Fruit fly (Drosophila melanogaster): ENCODE results near the gene tal-3A.

The tal-3A gene

dm6 chr3R:13803892-13804710 lies 8.8 kb upstream of the tal-3A start (continued):
- TF ChIP-seq CG11560 (tag; IDR thresholded peaks at IDR 0.05) (no peak), CG17829 (tag; optimal IDR thresholded peaks at IDR 0.05) (peak; percentile 41), BtbVII (GFP tag; optimal IDR thresholded peaks at IDR 0.05) (peak; percentile 43), Chrac-16 (GFP tag; optimal IDR thresholded peaks at IDR 0.05) (no peak), Hr78 (GFP tag; optimal IDR thresholded peaks at IDR 0.05) (peak in 1 of 2 experiments; percentile 51), ab (GFP tag; optimal IDR thresholded peaks at IDR 0.05) (no peak), Sox102F (GFP tag; optimal IDR thresholded peaks at IDR 0.05) (peak; percentile 25), CG42726 (GFP tag; IDR thresholded peaks at IDR 0.05; ENCODE audit: partially characterized antibody) (peak; percentile 37; the same call in 1 of the 2 replicates), CG12659 (GFP tag; optimal IDR thresholded peaks at IDR 0.05) (peak; percentile 22), Taf1 (GFP tag; IDR thresholded peaks at IDR 0.05) (no peak), PHDP (tag; optimal IDR thresholded peaks at IDR 0.05) (peak; percentile 39), lola (GFP tag; optimal IDR thresholded peaks at IDR 0.05) (peak in 1 of 3 experiments; percentile 11), Deaf1 (tag; optimal IDR thresholded peaks at IDR 0.05) (peak; percentile 6), mirr (GFP tag; optimal IDR thresholded peaks at IDR 0.05) (no peak), CG12104 (GFP tag; optimal IDR thresholded peaks at IDR 0.05) (peak; percentile 30), Hr51 (GFP tag; optimal IDR thresholded peaks at IDR 0.05) (peak in 1 of 2 experiments; percentile 39), h (optimal IDR thresholded peaks at IDR 0.05) (no peak), CG9609 (GFP tag; optimal IDR thresholded peaks at IDR 0.05) (no peak), Drgx (GFP tag; IDR thresholded peaks at IDR 0.05) (no peak), CG12744 (GFP tag; optimal IDR thresholded peaks at IDR 0.05) (no peak), Ada2b (GFP tag; IDR thresholded peaks at IDR 0.05) (0 out of 2 replicates have a peak, but pooled peaks have one; percentile 3), fd96Cb (tag; optimal IDR thresholded peaks at IDR 0.05) (peak; percentile 29), Eip74EF (GFP tag; optimal IDR thresholded peaks at IDR 0.05) (peak in 1 of 2 experiments; percentile 19), Ptx1 (GFP tag; IDR thresholded peaks at IDR 0.05) (peak; percentile 30; the same call in 1 of the 2 replicates), CG17361 (GFP tag; IDR thresholded peaks at IDR 0.05) (peak; percentile 73; the same call in 1 of the 3 replicates), nerfin-1 (tag; optimal IDR thresholded peaks at IDR 0.05) (peak; percentile 91), CG13894 (tag; optimal IDR thresholded peaks at IDR 0.05) (no peak), CG8388 (GFP tag; optimal IDR thresholded peaks at IDR 0.05) (peak; percentile 10), Gsc (GFP tag; IDR thresholded peaks at IDR 0.05) (no peak), row (GFP tag; IDR thresholded peaks at IDR 0.05) (peak; percentile 58; the same call in 1 of the 3 replicates), Dek (tag; optimal IDR thresholded peaks at IDR 0.05) (peak; percentile 29), vvl (GFP tag; IDR thresholded peaks at IDR 0.05) (no peak; the same call in 1 of the 2 replicates), CoRest (tag; optimal IDR thresholded peaks at IDR 0.05) (peak; percentile 46), CG17359 (tag; optimal IDR thresholded peaks at IDR 0.05) (peak; percentile 46), CG10274 (GFP tag; optimal IDR thresholded peaks at IDR 0.05) (no peak), Oli (tag; optimal IDR thresholded peaks at IDR 0.05) (peak; percentile 37), pros (GFP tag; optimal IDR thresholded peaks at IDR 0.05) (peak; percentile 96), nau (GFP tag; optimal IDR thresholded peaks at IDR 0.05) (peak; percentile 15), CG2120 (GFP tag; optimal IDR thresholded peaks at IDR 0.05) (peak; percentile 31), jing (GFP tag; optimal IDR thresholded peaks at IDR 0.05) (no peak), HHEX (GFP tag; optimal IDR thresholded peaks at IDR 0.05) (peak; percentile 38), amos (GFP tag; IDR thresholded peaks at IDR 0.05; ENCODE audit: partially characterized antibody) (no peak), tio (GFP tag; optimal IDR thresholded peaks at IDR 0.05) (peak; percentile 11), CG15269 (tag; optimal IDR thresholded peaks at IDR 0.05) (peak; percentile 53), CG13424 (tag; optimal IDR thresholded peaks at IDR 0.05) (peak; percentile 51), CG10543 (GFP tag; optimal IDR thresholded peaks at IDR 0.05) (no peak), CG18619 (GFP tag; optimal IDR thresholded peaks at IDR 0.05) (peak; percentile 15)

Data from whole organism, embryonic.